Fruit fly (Drosophila melanogaster) whole organism, adult: ENCODE results near the gene CG10801.

Experiments used
- CG1620 ChIP-seq: fragments of 200-800 bp; sonication (Bioruptor generic); optimal IDR thresholded peaks from 2 replicates; lab custom pipeline; 2016; ENCODE audit warnings: missing biosample characterization, missing genetic modification characterization
- CG7045 ChIP-seq: fragments of 200-800 bp; sonication (Bioruptor generic); optimal IDR thresholded peaks from 2 replicates; lab custom pipeline; 2017; ENCODE audit warnings: missing biosample characterization, mild to moderate bottlenecking, missing genetic modification characterization
- pad ChIP-seq: fragments of 200-800 bp; sonication (Bioruptor generic); optimal IDR thresholded peaks from 3 replicates; lab custom pipeline; 2017; ENCODE audit warnings: missing biosample characterization, missing genetic modification characterization, mild to moderate bottlenecking, moderate library complexity, missing genetic modification reagents

dm6 chrX:3411812-3412211 is 48.6 kb upstream of the CG10801 start:
- TF ChIP-seq CG1620 (GFP tag; lab: Kevin White, UChicago) (no peak), CG7045 (GFP tag; lab: Kevin White, UChicago) (no peak), pad (no peak)
